Worm (Caenorhabditis elegans) whole organism, early embryonic: Measurements from ENCODE around the gene F59E12.17.

Experiments used
- B0310.2 ChIP-seq: sonication (generic microtip); optimal IDR thresholded peaks from 2 replicates; lab custom pipeline; 2016; ENCODE audit warnings: mild to moderate bottlenecking, missing genetic modification characterization, missing compliant biosample characterization
- ama-1 ChIP-seq: fragments of 150-350 bp; optimal IDR thresholded peaks from 2 replicates; lab custom pipeline; 2014
- tbx-37 ChIP-seq: fragments of 200-800 bp; sonication (Bioruptor generic); conservative IDR thresholded peaks from 2 replicates; pipeline ENCODE4 v1.3.6; 2022; ENCODE audit warnings: missing genetic modification reagents, missing genetic modification characterization, missing compliant biosample characterization

DNA sequence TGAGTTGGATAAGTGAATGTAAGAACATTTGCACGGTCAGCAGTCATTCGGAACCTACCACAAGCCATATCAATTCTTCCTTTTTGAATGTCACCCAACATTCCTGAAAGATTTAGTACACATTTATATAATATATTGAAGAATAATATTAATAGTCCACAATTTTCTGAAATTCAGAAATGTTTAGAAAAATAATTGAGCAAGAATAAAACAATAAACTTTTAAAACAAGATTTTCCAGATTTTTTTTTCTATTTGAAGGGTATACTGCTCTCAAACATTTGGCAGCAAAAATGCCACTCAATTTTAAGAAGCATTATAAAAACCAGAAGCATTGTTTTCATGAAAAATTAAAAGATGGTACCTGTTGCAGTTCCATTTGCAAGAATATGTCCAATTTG lies 12.4 kb downstream of the F59E12.17 start, which contains the start of gene F59E12.8:
- TF ChIP-seq ama-1 (no peak), B0310.2 (no peak), tbx-37 (GFP tag; lab: Robert Waterston, UW) (no peak)
